Worm (Caenorhabditis elegans) whole organism, midembryonic: ENCODE data around the gene slcr-46.1.

ENCODE experiments used
- T22C8.4 ChIP-seq: fragments of 200-800 bp; sonication (Bioruptor generic); IDR thresholded peaks from 2 replicates; pipeline ENCODE4 v1.3.6; 2022; ENCODE audit warnings: missing genetic modification characterization, missing compliant biosample characterization
- tab-1 ChIP-seq: fragments of 200-800 bp; sonication (Bioruptor generic); IDR thresholded peaks from 2 replicates; pipeline ENCODE4 v1.3.6; 2022; ENCODE audit warnings: missing genetic modification characterization, missing compliant biosample characterization
- ztf-23 ChIP-seq: fragments of 200-800 bp; sonication (Bioruptor generic); IDR thresholded peaks from 2 replicates; pipeline ENCODE4 v1.3.6; 2022; ENCODE audit warnings: missing genetic modification reagents, missing genetic modification characterization, missing compliant biosample characterization

DNA sequence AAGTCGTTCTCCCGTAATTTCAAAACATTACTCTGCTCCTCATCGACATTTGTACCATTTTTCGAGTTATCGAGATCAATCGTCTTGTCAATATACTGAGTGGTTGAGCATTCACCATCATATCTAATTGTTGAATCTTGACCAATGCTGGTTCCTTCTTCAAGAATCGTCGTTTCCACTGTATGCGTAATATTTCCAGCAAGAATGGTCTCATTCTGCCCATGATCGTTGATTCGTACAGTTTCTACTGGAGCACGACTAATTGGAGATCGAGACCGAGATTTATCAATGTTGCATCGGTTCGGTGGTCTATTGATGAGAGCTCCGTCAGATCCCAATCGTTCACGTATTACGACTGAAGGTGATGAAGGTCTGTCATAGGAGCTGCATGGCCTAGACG is 32.6 kb upstream of the slcr-46.1 start:
- TF ChIP-seq tab-1 (GFP tag; lab: Robert Waterston, UW) (no peak), T22C8.4 (no peak), ztf-23 (no peak)
